Worm (Caenorhabditis elegans): ENCODE measurements around the gene ebp-2.

- TF ChIP-seq fkh-10 (GFP tag; optimal IDR thresholded peaks at IDR 0.05) = no peak
- no peak for TF ChIP-seq tag-97 (GFP tag; IDR thresholded peaks at IDR 0.05)
- no peak for TF ChIP-seq skn-1 (tag; optimal IDR thresholded peaks at IDR 0.05)
- no peak for TF ChIP-seq lin-39 (tag; optimal IDR thresholded peaks at IDR 0.05)
These were observed 12.6 kb downstream of the ebp-2 start for ce11 chrII:11455140-11455539.

Data from whole organism, L4 larva.